Fruit fly (Drosophila melanogaster) whole organism, embryonic: ENCODE measurements around the gene CG15930.

Experiments
- CG10654 ChIP-seq: fragments of 200-800 bp; sonication (Bioruptor generic); optimal IDR thresholded peaks from 2 replicates; lab custom pipeline; 2016; ENCODE audit warnings: missing biosample characterization, missing genetic modification characterization
- CG10979 ChIP-seq: fragments of 200-800 bp; sonication (Bioruptor generic); optimal IDR thresholded peaks from 2 replicates; lab custom pipeline; 2018; ENCODE audit warnings: missing biosample characterization, mild to moderate bottlenecking, missing genetic modification characterization, moderate library complexity
- CG11696 ChIP-seq: fragments of 200-800 bp; sonication (Bioruptor generic); IDR thresholded peaks from 2 replicates; pipeline ENCODE4 v1.3.6; 2022; ENCODE audit warnings: missing biosample characterization, missing genetic modification characterization
- CG11723 ChIP-seq: fragments of 200-800 bp; sonication (Bioruptor generic); optimal IDR thresholded peaks from 2 replicates; lab custom pipeline; 2017; ENCODE audit warnings: missing biosample characterization, mild to moderate bottlenecking, missing genetic modification characterization
- CG14050 ChIP-seq: fragments of 200-800 bp; sonication (Bioruptor generic); IDR thresholded peaks from 3 replicates; pipeline ENCODE4 v1.3.6; 2022; ENCODE audit warnings: missing biosample characterization, missing genetic modification characterization
- CG15696 ChIP-seq: fragments of 200-800 bp; sonication (Bioruptor generic); optimal IDR thresholded peaks from 2 replicates; lab custom pipeline; 2019; ENCODE audit warnings: missing biosample characterization, mild to moderate bottlenecking, missing genetic modification characterization, moderate library complexity
- CG2116 ChIP-seq: fragments of 200-800 bp; sonication (Bioruptor generic); optimal IDR thresholded peaks from 3 replicates; lab custom pipeline; 2018; ENCODE audit warnings: missing biosample characterization, mild to moderate bottlenecking, missing genetic modification characterization
- CG2678 ChIP-seq: fragments of 200-800 bp; sonication (Bioruptor generic); optimal IDR thresholded peaks from 3 replicates; lab custom pipeline; 2019; ENCODE audit warnings: missing biosample characterization, mild to moderate bottlenecking, missing genetic modification characterization, moderate library complexity
- CG2889 ChIP-seq: fragments of 200-800 bp; sonication (Bioruptor generic); IDR thresholded peaks from 3 replicates; pipeline ENCODE4 v1.3.6; 2022; ENCODE audit warnings: missing biosample characterization, missing genetic modification characterization
- CG32532 ChIP-seq: fragments of 200-800 bp; sonication (Bioruptor generic); IDR thresholded peaks from 2 replicates; pipeline ENCODE4 v1.3.6; 2022; ENCODE audit warnings: missing biosample characterization, missing genetic modification characterization
- CG34422 ChIP-seq: fragments of 200-800 bp; sonication (Bioruptor generic); IDR thresholded peaks from 3 replicates; pipeline ENCODE4 v1.3.6; 2022; ENCODE audit warnings: missing biosample characterization, missing genetic modification characterization
- CG3847 ChIP-seq: fragments of 200-800 bp; sonication (Bioruptor generic); IDR thresholded peaks from 2 replicates; pipeline ENCODE4 v1.3.6; 2022; ENCODE audit warnings: missing biosample characterization, missing genetic modification characterization
- CG4328 ChIP-seq: fragments of 200-800 bp; sonication (Bioruptor generic); optimal IDR thresholded peaks from 3 replicates; lab custom pipeline; 2017; ENCODE audit warnings: missing biosample characterization, missing genetic modification reagents, missing genetic modification characterization
- CG7786 ChIP-seq: fragments of 200-800 bp; sonication (Bioruptor generic); optimal IDR thresholded peaks from 2 replicates; lab custom pipeline; 2016; ENCODE audit warnings: missing biosample characterization, missing genetic modification characterization
- CG9797 ChIP-seq: fragments of 200-800 bp; sonication (Bioruptor generic); optimal IDR thresholded peaks from 3 replicates; lab custom pipeline; 2018; ENCODE audit warnings: missing biosample characterization, mild to moderate bottlenecking, missing genetic modification characterization
- CTCF ChIP-seq: fragments of 200-800 bp; sonication (Bioruptor generic); optimal IDR thresholded peaks from 2 replicates; lab custom pipeline; 2017; ENCODE audit warnings: missing biosample characterization, mild to moderate bottlenecking, missing genetic modification characterization, moderate library complexity
- CoRest ChIP-seq: fragments of 200-800 bp; sonication (Bioruptor generic); optimal IDR thresholded peaks from 3 replicates; lab custom pipeline; 2018; ENCODE audit warnings: missing biosample characterization, mild to moderate bottlenecking, missing genetic modification characterization, moderate library complexity
- Doc3 ChIP-seq: fragments of 200-800 bp; sonication (Bioruptor generic); IDR thresholded peaks from 3 replicates; pipeline ENCODE4 v1.3.6; 2022; ENCODE audit warnings: missing biosample characterization, missing genetic modification characterization; ENCODE audit not compliant: partially characterized antibody
- Dp ChIP-seq: fragments of 200-800 bp; sonication (Bioruptor generic); optimal IDR thresholded peaks from 2 replicates; lab custom pipeline; 2018; ENCODE audit warnings: missing biosample characterization, mild to moderate bottlenecking, missing genetic modification characterization, moderate library complexity
- Dref ChIP-seq: fragments of 200-800 bp; sonication (Bioruptor generic); IDR thresholded peaks from 2 replicates; pipeline ENCODE4 v1.3.6; 2022; ENCODE audit warnings: missing biosample characterization, missing genetic modification characterization
- Gug ChIP-seq: fragments of 200-800 bp; sonication (Bioruptor generic); IDR thresholded peaks from 4 replicates; pipeline ENCODE4 v1.3.6; 2022; ENCODE audit warnings: missing biosample characterization, missing genetic modification characterization
- Hand ChIP-seq: fragments of 200-800 bp; sonication (Bioruptor generic); optimal IDR thresholded peaks from 2 replicates; lab custom pipeline; 2017; ENCODE audit warnings: mild to moderate bottlenecking, missing biosample characterization, missing genetic modification reagents, missing genetic modification characterization
- Hr78 ChIP-seq, 2 experiments: fragments of 200-800 bp in 1 of 2; fragments of >200 bp in 1 of 2; sonication (Bioruptor generic) in 1 of 2; optimal IDR thresholded peaks; 2 replicates each; lab custom pipeline; 2017 to 2019; ENCODE audit warnings: missing biosample characterization in 2 of 2, missing genetic modification characterization in 2 of 2, mild to moderate bottlenecking in 1 of 2, moderate library complexity in 1 of 2
- Lhr ChIP-seq: fragments of 200-800 bp; sonication (Bioruptor generic); optimal IDR thresholded peaks from 3 replicates; lab custom pipeline; 2017; ENCODE audit warnings: mild to moderate bottlenecking, missing biosample characterization, missing genetic modification reagents, missing genetic modification characterization
- NFAT ChIP-seq: fragments of 200-800 bp; sonication (Bioruptor generic); IDR thresholded peaks from 2 replicates; pipeline ENCODE4 v1.3.6; 2022; ENCODE audit warnings: missing biosample characterization, missing genetic modification characterization
- Nf-YB ChIP-seq: fragments of 200-800 bp; sonication (Bioruptor generic); optimal IDR thresholded peaks from 3 replicates; lab custom pipeline; 2019; ENCODE audit warnings: missing biosample characterization, mild to moderate bottlenecking, missing genetic modification characterization, moderate library complexity
- Oaz ChIP-seq: fragments of 200-800 bp; sonication (Bioruptor generic); IDR thresholded peaks from 2 replicates; pipeline ENCODE4 v1.3.6; 2022; ENCODE audit warnings: missing biosample characterization, missing genetic modification characterization
- Opbp ChIP-seq: fragments of 200-800 bp; sonication (Bioruptor generic); IDR thresholded peaks from 3 replicates; pipeline ENCODE4 v1.3.6; 2022; ENCODE audit warnings: missing biosample characterization, missing genetic modification characterization; ENCODE audit not compliant: partially characterized antibody
- Rfx ChIP-seq: fragments of 200-800 bp; sonication (Bioruptor generic); IDR thresholded peaks from 2 replicates; pipeline ENCODE4 v1.3.6; 2022; ENCODE audit warnings: missing biosample characterization, missing genetic modification characterization
- Sry-β ChIP-seq: fragments of 200-800 bp; sonication (Bioruptor generic); optimal IDR thresholded peaks from 2 replicates; lab custom pipeline; 2018; ENCODE audit warnings: missing biosample characterization, mild to moderate bottlenecking, missing genetic modification characterization, moderate library complexity
- TFAM ChIP-seq: fragments of 200-800 bp; sonication (Bioruptor generic); optimal IDR thresholded peaks from 2 replicates; lab custom pipeline; 2017; ENCODE audit warnings: missing biosample characterization, missing genetic modification characterization, inconsistent platforms
- Taf1 ChIP-seq: fragments of 200-800 bp; sonication (Bioruptor generic); IDR thresholded peaks from 2 replicates; pipeline ENCODE4 v1.3.6; 2022; ENCODE audit warnings: missing biosample characterization, missing genetic modification characterization
- YL-1 ChIP-seq: fragments of 200-800 bp; sonication (Bioruptor generic); optimal IDR thresholded peaks from 3 replicates; lab custom pipeline; 2017; ENCODE audit warnings: missing biosample characterization, mild to moderate bottlenecking, missing genetic modification characterization
- ase ChIP-seq: fragments of 200-800 bp; sonication (Bioruptor generic); IDR thresholded peaks from 3 replicates; pipeline ENCODE4 v1.3.6; 2022; ENCODE audit warnings: missing biosample characterization, missing genetic modification characterization
- bcd ChIP-seq: fragments of 200-800 bp; sonication (Bioruptor generic); optimal IDR thresholded peaks from 2 replicates; lab custom pipeline; 2017; ENCODE audit warnings: missing biosample characterization, mild to moderate bottlenecking, missing genetic modification characterization
- br ChIP-seq: fragments of >200 bp; optimal IDR thresholded peaks from 2 replicates; lab custom pipeline; 2017
- bsh ChIP-seq, 2 experiments: fragments of 200-800 bp; sonication (Bioruptor generic); optimal IDR thresholded peaks; 2 replicates each; lab custom pipeline; 2017 to 2018; ENCODE audit warnings: mild to moderate bottlenecking in 2 of 2, missing biosample characterization in 2 of 2, missing genetic modification characterization in 2 of 2, moderate library complexity in 1 of 2
- crc ChIP-seq: fragments of 200-800 bp; sonication (Bioruptor generic); optimal IDR thresholded peaks from 2 replicates; lab custom pipeline; 2016; ENCODE audit warnings: missing biosample characterization, missing genetic modification characterization
- crp ChIP-seq, 2 experiments: fragments of 200-800 bp; sonication (Bioruptor generic); optimal IDR thresholded peaks; 2 replicates in 1 of 2; 3 replicates in 1 of 2; lab custom pipeline; 2017; ENCODE audit warnings: missing biosample characterization in 2 of 2, missing genetic modification characterization in 2 of 2, mild to moderate bottlenecking in 1 of 2, moderate library complexity in 1 of 2
- emc ChIP-seq: fragments of 200-800 bp; sonication (Bioruptor generic); optimal IDR thresholded peaks from 2 replicates; lab custom pipeline; 2016; ENCODE audit warnings: missing biosample characterization, missing genetic modification characterization
- gcm ChIP-seq: fragments of 200-800 bp; sonication (Bioruptor generic); optimal IDR thresholded peaks from 2 replicates; lab custom pipeline; 2019; ENCODE audit warnings: missing biosample characterization, mild to moderate bottlenecking, missing genetic modification characterization, moderate library complexity
- ham ChIP-seq: fragments of 200-800 bp; sonication (Bioruptor generic); IDR thresholded peaks from 2 replicates; pipeline ENCODE4 v1.3.6; 2022; ENCODE audit warnings: missing biosample characterization, missing genetic modification characterization
- lmd ChIP-seq: fragments of 200-800 bp; sonication (Bioruptor generic); IDR thresholded peaks from 2 replicates; pipeline ENCODE4 v1.3.6; 2022; ENCODE audit warnings: missing biosample characterization, missing genetic modification characterization
- maf-S ChIP-seq: fragments of 200-800 bp; sonication (Bioruptor generic); optimal IDR thresholded peaks from 2 replicates; lab custom pipeline; 2016; ENCODE audit warnings: missing biosample characterization, missing genetic modification characterization
- mld ChIP-seq: fragments of 200-800 bp; sonication (Bioruptor generic); IDR thresholded peaks from 3 replicates; pipeline ENCODE4 v1.3.6; 2022; ENCODE audit warnings: missing biosample characterization, missing genetic modification characterization; ENCODE audit not compliant: partially characterized antibody
- nom ChIP-seq: fragments of 200-800 bp; sonication (Bioruptor generic); optimal IDR thresholded peaks from 2 replicates; lab custom pipeline; 2017; ENCODE audit warnings: missing biosample characterization, missing genetic modification characterization, mild to moderate bottlenecking, moderate library complexity, missing genetic modification reagents
- p53 ChIP-seq: fragments of 200-800 bp; sonication (Bioruptor generic); optimal IDR thresholded peaks from 2 replicates; lab custom pipeline; 2016; ENCODE audit warnings: missing biosample characterization, missing genetic modification characterization
- peb ChIP-seq: fragments of 200-800 bp; sonication (Bioruptor generic); IDR thresholded peaks from 2 replicates; pipeline ENCODE4 v1.3.6; 2022; ENCODE audit warnings: missing biosample characterization, missing genetic modification characterization
- pum ChIP-seq: fragments of 200-800 bp; sonication (Bioruptor generic); optimal IDR thresholded peaks from 2 replicates; lab custom pipeline; 2016; ENCODE audit warnings: missing biosample characterization, missing genetic modification characterization
- so ChIP-seq: fragments of 200-800 bp; sonication (Bioruptor generic); IDR thresholded peaks from 3 replicates; pipeline ENCODE4 v1.3.6; 2022; ENCODE audit warnings: missing biosample characterization, missing genetic modification characterization
- ssp ChIP-seq: fragments of 200-800 bp; sonication (Bioruptor generic); IDR thresholded peaks from 2 replicates; pipeline ENCODE4 v1.3.6; 2022; ENCODE audit warnings: missing biosample characterization, missing genetic modification characterization
- tgo ChIP-seq: fragments of 200-800 bp; sonication (Bioruptor generic); IDR thresholded peaks from 3 replicates; pipeline ENCODE4 v1.3.6; 2022; ENCODE audit warnings: missing biosample characterization, missing genetic modification characterization
- yki ChIP-seq: fragments of >200 bp; optimal IDR thresholded peaks from 3 replicates; lab custom pipeline; 2018

CG15930 gene

DNA sequence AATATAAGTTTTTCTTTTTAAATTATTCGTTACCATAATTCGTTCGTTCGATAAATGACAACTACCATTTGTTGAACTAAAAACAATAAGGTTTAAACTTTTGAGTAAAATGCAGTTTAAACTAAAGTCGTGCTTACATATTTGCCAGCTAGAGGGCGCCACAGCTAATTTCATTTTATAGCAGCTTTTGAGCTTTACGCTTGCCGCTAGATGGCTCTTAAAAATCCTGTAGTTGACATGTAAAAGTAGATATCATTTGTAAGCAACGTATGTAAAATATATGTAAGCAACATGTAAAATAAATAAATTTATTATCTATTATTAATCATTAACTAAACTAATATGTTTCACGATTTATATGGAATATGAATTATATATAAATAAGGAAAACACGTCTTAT lies 27.4 kb downstream of the CG15930 start (continued):
- TF ChIP-seq Opbp (GFP tag; lab: Robert Waterston, UW), result no peak
- peak in 1 of 2 experiments; percentile 5 for TF ChIP-seq bsh (GFP tag; optimal IDR thresholded peaks at IDR 0.05; lab: Kevin White, UChicago)
- no peak for TF ChIP-seq maf-S (GFP tag; lab: Kevin White, UChicago)
- no peak for TF ChIP-seq ssp
- TF ChIP-seq ham, result no peak
- no peak for TF ChIP-seq CG2889
- no peak for TF ChIP-seq tgo
- no peak for TF ChIP-seq lmd
- TF ChIP-seq CG2116 (GFP tag; lab: Kevin White, UChicago), result no peak
- TF ChIP-seq Nf-YB, result no peak
- TF ChIP-seq CG7786, result no peak
- no peak for TF ChIP-seq mld
- TF ChIP-seq Doc3, result no peak
- TF ChIP-seq CG10654, result no peak
- no peak for TF ChIP-seq YL-1
- no peak; the same call in 1 of the 2 replicates for TF ChIP-seq NFAT (GFP tag; lab: Robert Waterston, UW)
- TF ChIP-seq Rfx (GFP tag; lab: Robert Waterston, UW), result peak; percentile 47; the same call in 1 of the 2 replicates
- no peak for TF ChIP-seq CG3847 (GFP tag; lab: Robert Waterston, UW)
- TF ChIP-seq CG32532 (GFP tag; lab: Robert Waterston, UW), result peak; percentile 55
- TF ChIP-seq p53 (GFP tag; lab: Kevin White, UChicago), result no peak
- no peak for TF ChIP-seq Hr78 (GFP tag; optimal IDR thresholded peaks at IDR 0.05; lab: Kevin White, UChicago)
- TF ChIP-seq CG14050, result no peak
- TF ChIP-seq Oaz (GFP tag; lab: Robert Waterston, UW), result no peak
- TF ChIP-seq CG34422 (GFP tag; lab: Robert Waterston, UW), result no peak
- TF ChIP-seq pum (GFP tag; lab: Kevin White, UChicago), result no peak
- no peak for TF ChIP-seq emc
- TF ChIP-seq br, result no peak
- no peak for TF ChIP-seq nom (GFP tag; lab: Kevin White, UChicago)
- no peak for TF ChIP-seq peb (GFP tag; lab: Robert Waterston, UW)
- TF ChIP-seq CoRest, result peak; percentile 4
- TF ChIP-seq Sry-β, result no peak
- no peak for TF ChIP-seq CG10979
- no peak for TF ChIP-seq Hand (GFP tag; lab: Kevin White, UChicago)
- TF ChIP-seq crp (GFP tag; optimal IDR thresholded peaks at IDR 0.05; lab: Kevin White, UChicago), result no peak
- no peak for TF ChIP-seq ase (GFP tag; lab: Robert Waterston, UW)
- no peak for TF ChIP-seq Taf1
- no peak for TF ChIP-seq Gug (GFP tag; lab: Robert Waterston, UW)
- no peak for TF ChIP-seq Dref
- TF ChIP-seq gcm (GFP tag; lab: Kevin White, UChicago), result no peak
- TF ChIP-seq crc (GFP tag; lab: Kevin White, UChicago), result no peak
- no peak for TF ChIP-seq yki (lab: Kevin White, UChicago)
- no peak for TF ChIP-seq CG15696 (tag; lab: Kevin White, UChicago)
- no peak for TF ChIP-seq CG11696 (GFP tag; lab: Robert Waterston, UW)
- TF ChIP-seq so (GFP tag; lab: Robert Waterston, UW), result no peak
- no peak for TF ChIP-seq TFAM (GFP tag; lab: Kevin White, UChicago)
- no peak for TF ChIP-seq CG9797 (GFP tag; lab: Kevin White, UChicago)
- peak; percentile 7 for TF ChIP-seq Lhr
- TF ChIP-seq Dp (GFP tag; lab: Kevin White, UChicago), result no peak
- TF ChIP-seq CG11723 (GFP tag; lab: Kevin White, UChicago), result no peak
- TF ChIP-seq bcd (GFP tag; lab: Kevin White, UChicago), result no peak
- TF ChIP-seq CTCF, result peak; percentile 93
- no peak for TF ChIP-seq CG2678
- no peak for TF ChIP-seq CG4328
